Fruit fly (Drosophila melanogaster) whole organism: ENCODE results near the gene Cpr.

Experiments
- CG8478 ChIP-seq: fragments of >200 bp; optimal IDR thresholded peaks from 2 replicates; lab custom pipeline; 2018; ENCODE audit warnings: inconsistent platforms
- Dll ChIP-seq: fragments of >200 bp; optimal IDR thresholded peaks from 2 replicates; lab custom pipeline; 2017
- EcR ChIP-seq, 2 experiments: fragments of >200 bp; optimal IDR thresholded peaks; 2 replicates each; lab custom pipeline; 2017; ENCODE audit warnings: missing biosample characterization in 2 of 2, missing genetic modification characterization in 2 of 2, missing genetic modification reagents in 2 of 2
- pan ChIP-seq: fragments of >200 bp; optimal IDR thresholded peaks from 2 replicates; lab custom pipeline; 2017
- psq ChIP-seq: fragments of >200 bp; optimal IDR thresholded peaks from 2 replicates; lab custom pipeline; 2017
- usp ChIP-seq: fragments of >200 bp; optimal IDR thresholded peaks from 2 replicates; lab custom pipeline; 2017; ENCODE audit warnings: missing biosample characterization, missing genetic modification characterization, mixed read lengths

- TF ChIP-seq EcR (GFP tag; optimal IDR thresholded peaks at IDR 0.05; lab: Kevin White, UChicago) = no peak
- TF ChIP-seq Dll (lab: Kevin White, UChicago) = no peak
- TF ChIP-seq CG8478 (lab: Kevin White, UChicago) = no peak
- TF ChIP-seq usp (GFP tag; lab: Kevin White, UChicago) = no peak
- no peak for TF ChIP-seq psq (lab: Kevin White, UChicago)
- no peak for TF ChIP-seq pan (lab: Kevin White, UChicago)
Measured at dm6 chr2L:6306895-6307294, 31.7 kb upstream of the Cpr start.
